Fruit fly (Drosophila melanogaster) whole organism, embryonic: ENCODE measurements around the gene CG11597.
A peak's percentile ranks its signal among the peaks of the same experiment; 100 is the strongest.

ENCODE experiments used
- C15 ChIP-seq: fragments of 200-800 bp; sonication (Bioruptor generic); IDR thresholded peaks from 3 replicates; pipeline ENCODE4 v1.3.6; 2022; ENCODE audit warnings: missing biosample characterization, missing genetic modification characterization
- CG10147 ChIP-seq: fragments of 200-800 bp; sonication (Bioruptor generic); optimal IDR thresholded peaks from 2 replicates; lab custom pipeline; 2019; ENCODE audit warnings: missing biosample characterization, mild to moderate bottlenecking, missing genetic modification characterization, moderate library complexity
- CG12391 ChIP-seq: fragments of 200-800 bp; sonication (Bioruptor generic); optimal IDR thresholded peaks from 3 replicates; lab custom pipeline; 2018; ENCODE audit warnings: missing biosample characterization, mild to moderate bottlenecking, missing genetic modification characterization, moderate library complexity
- CG13123 ChIP-seq: fragments of 200-800 bp; sonication (Bioruptor generic); optimal IDR thresholded peaks from 2 replicates; lab custom pipeline; 2016; ENCODE audit warnings: missing biosample characterization, missing genetic modification characterization
- CG18476 ChIP-seq: fragments of 200-800 bp; sonication (Bioruptor generic); optimal IDR thresholded peaks from 2 replicates; lab custom pipeline; 2016; ENCODE audit warnings: missing biosample characterization, mild to moderate bottlenecking, missing genetic modification characterization
- CG2678 ChIP-seq: fragments of 200-800 bp; sonication (Bioruptor generic); optimal IDR thresholded peaks from 3 replicates; lab custom pipeline; 2019; ENCODE audit warnings: missing biosample characterization, mild to moderate bottlenecking, missing genetic modification characterization, moderate library complexity
- CG2889 ChIP-seq: fragments of 200-800 bp; sonication (Bioruptor generic); IDR thresholded peaks from 3 replicates; pipeline ENCODE4 v1.3.6; 2022; ENCODE audit warnings: missing biosample characterization, missing genetic modification characterization
- CG3163 ChIP-seq: fragments of 200-800 bp; sonication (Bioruptor generic); optimal IDR thresholded peaks from 3 replicates; lab custom pipeline; 2016; ENCODE audit warnings: missing biosample characterization, missing genetic modification characterization
- CG34224 ChIP-seq: fragments of 200-800 bp; sonication (Bioruptor generic); IDR thresholded peaks from 3 replicates; pipeline ENCODE4 v1.3.6; 2022; ENCODE audit warnings: missing biosample characterization, missing genetic modification characterization; ENCODE audit not compliant: partially characterized antibody
- CG34376 ChIP-seq: fragments of 200-800 bp; sonication (Bioruptor generic); optimal IDR thresholded peaks from 2 replicates; lab custom pipeline; 2018; ENCODE audit warnings: missing biosample characterization, mild to moderate bottlenecking, missing genetic modification characterization
- CG5180 ChIP-seq: fragments of 200-800 bp; sonication (Bioruptor generic); optimal IDR thresholded peaks from 3 replicates; lab custom pipeline; 2017; ENCODE audit warnings: missing biosample characterization, missing genetic modification characterization, mild to moderate bottlenecking, moderate library complexity, missing genetic modification reagents
- CG6854 ChIP-seq: fragments of 200-800 bp; sonication (Bioruptor generic); optimal IDR thresholded peaks from 3 replicates; lab custom pipeline; 2017; ENCODE audit warnings: missing biosample characterization, mild to moderate bottlenecking, missing genetic modification characterization
- CG7556 ChIP-seq: fragments of 200-800 bp; sonication (Bioruptor generic); optimal IDR thresholded peaks from 2 replicates; lab custom pipeline; 2017; ENCODE audit warnings: missing biosample characterization, mild to moderate bottlenecking, missing genetic modification characterization
- CG7928 ChIP-seq: fragments of 200-800 bp; sonication (Bioruptor generic); optimal IDR thresholded peaks from 2 replicates; lab custom pipeline; 2017; ENCODE audit warnings: missing biosample characterization, mild to moderate bottlenecking, missing genetic modification characterization
- CG7987 ChIP-seq: fragments of 200-800 bp; sonication (Bioruptor generic); optimal IDR thresholded peaks from 2 replicates; lab custom pipeline; 2018; ENCODE audit warnings: missing biosample characterization, mild to moderate bottlenecking, missing genetic modification characterization, moderate library complexity
- CG8388 ChIP-seq: fragments of 200-800 bp; sonication (Bioruptor generic); optimal IDR thresholded peaks from 2 replicates; lab custom pipeline; 2019; ENCODE audit warnings: missing biosample characterization, mild to moderate bottlenecking, missing genetic modification characterization, moderate library complexity
- CG9215 ChIP-seq: fragments of 200-800 bp; sonication (Bioruptor generic); IDR thresholded peaks from 2 replicates; pipeline ENCODE4 v1.3.6; 2022; ENCODE audit warnings: missing biosample characterization, missing genetic modification characterization
- Chrac-16 ChIP-seq: fragments of 200-800 bp; sonication (Bioruptor generic); optimal IDR thresholded peaks from 3 replicates; lab custom pipeline; 2016; ENCODE audit warnings: missing biosample characterization, missing genetic modification characterization
- Dll ChIP-seq: fragments of 200-800 bp; sonication (Bioruptor generic); IDR thresholded peaks from 4 replicates; pipeline ENCODE4 v1.3.6; 2022; ENCODE audit warnings: missing biosample characterization, missing genetic modification characterization; ENCODE audit not compliant: partially characterized antibody
- HHEX ChIP-seq: fragments of 200-800 bp; sonication (Bioruptor generic); optimal IDR thresholded peaks from 3 replicates; lab custom pipeline; 2017; ENCODE audit warnings: missing biosample characterization, mild to moderate bottlenecking, missing genetic modification characterization, missing genetic modification reagents
- Mrtf ChIP-seq: fragments of 200-800 bp; sonication (Bioruptor generic); IDR thresholded peaks from 3 replicates; pipeline ENCODE4 v1.3.6; 2022; ENCODE audit warnings: missing biosample characterization, missing genetic modification characterization
- Nf-YA ChIP-seq: fragments of 200-800 bp; sonication (Bioruptor generic); IDR thresholded peaks from 2 replicates; pipeline ENCODE4 v1.3.6; 2022; ENCODE audit warnings: missing biosample characterization, missing genetic modification characterization
- Nf-YB ChIP-seq: fragments of 200-800 bp; sonication (Bioruptor generic); optimal IDR thresholded peaks from 3 replicates; lab custom pipeline; 2019; ENCODE audit warnings: missing biosample characterization, mild to moderate bottlenecking, missing genetic modification characterization, moderate library complexity
- Nf-YC ChIP-seq: fragments of 200-800 bp; optimal IDR thresholded peaks from 3 replicates; lab custom pipeline; 2019; ENCODE audit warnings: missing biosample characterization, mild to moderate bottlenecking, missing genetic modification characterization, moderate library complexity
- Rfx ChIP-seq: fragments of 200-800 bp; sonication (Bioruptor generic); IDR thresholded peaks from 2 replicates; pipeline ENCODE4 v1.3.6; 2022; ENCODE audit warnings: missing biosample characterization, missing genetic modification characterization
- Usf ChIP-seq: fragments of 200-800 bp; sonication (Bioruptor generic); optimal IDR thresholded peaks from 2 replicates; lab custom pipeline; 2017; ENCODE audit warnings: missing genotype, missing biosample characterization, missing genetic modification characterization
- Vsx1 ChIP-seq: fragments of 200-800 bp; sonication (Bioruptor generic); optimal IDR thresholded peaks from 2 replicates; lab custom pipeline; 2017; ENCODE audit warnings: missing biosample characterization, mild to moderate bottlenecking, missing genetic modification characterization, missing genetic modification reagents
- bigmax ChIP-seq: fragments of 200-800 bp; sonication (Bioruptor generic); optimal IDR thresholded peaks from 2 replicates; lab custom pipeline; 2018; ENCODE audit warnings: missing biosample characterization, mild to moderate bottlenecking, missing genetic modification characterization
- chn ChIP-seq: fragments of 200-800 bp; sonication (Bioruptor generic); optimal IDR thresholded peaks from 2 replicates; lab custom pipeline; 2016; ENCODE audit warnings: missing biosample characterization, missing genetic modification characterization
- crol ChIP-seq: fragments of 200-800 bp; sonication (Bioruptor generic); IDR thresholded peaks from 2 replicates; pipeline ENCODE4 v1.3.6; 2022; ENCODE audit warnings: missing biosample characterization, missing genetic modification characterization
- dati ChIP-seq: fragments of 200-800 bp; sonication (Bioruptor generic); IDR thresholded peaks from 2 replicates; pipeline ENCODE4 v1.3.6; 2022; ENCODE audit warnings: missing biosample characterization, missing genetic modification characterization
- dmrt11E ChIP-seq: fragments of 200-800 bp; sonication (Bioruptor generic); optimal IDR thresholded peaks from 3 replicates; lab custom pipeline; 2018; ENCODE audit warnings: missing biosample characterization, mild to moderate bottlenecking, missing genetic modification characterization, moderate library complexity
- dpn ChIP-seq, 2 experiments: fragments of 200-800 bp; sonication (Bioruptor generic); optimal IDR thresholded peaks; 3 replicates each; lab custom pipeline; 2016; ENCODE audit warnings: missing biosample characterization in 2 of 2, missing genetic modification characterization in 2 of 2
- eyg ChIP-seq: fragments of 200-800 bp; sonication (Bioruptor generic); optimal IDR thresholded peaks from 3 replicates; lab custom pipeline; 2016; ENCODE audit warnings: missing biosample characterization, missing genetic modification characterization
- fd102C ChIP-seq: fragments of 200-800 bp; sonication (Bioruptor generic); optimal IDR thresholded peaks from 2 replicates; lab custom pipeline; 2018; ENCODE audit warnings: missing biosample characterization, mild to moderate bottlenecking, missing genetic modification characterization, moderate library complexity
- fd64A ChIP-seq: fragments of 200-800 bp; sonication (Bioruptor generic); optimal IDR thresholded peaks from 3 replicates; lab custom pipeline; 2018; ENCODE audit warnings: missing biosample characterization, mild to moderate bottlenecking, missing genetic modification characterization
- gce ChIP-seq: fragments of 200-800 bp; sonication (Bioruptor generic); IDR thresholded peaks from 3 replicates; pipeline ENCODE4 v1.3.6; 2022; ENCODE audit warnings: missing biosample characterization, missing genetic modification characterization
- jing ChIP-seq: fragments of 200-800 bp; sonication (Bioruptor generic); optimal IDR thresholded peaks from 2 replicates; lab custom pipeline; 2018; ENCODE audit warnings: missing biosample characterization, mild to moderate bottlenecking, missing genetic modification characterization
- kni ChIP-seq: fragments of 200-800 bp; sonication (Bioruptor generic); optimal IDR thresholded peaks from 3 replicates; lab custom pipeline; 2017; ENCODE audit warnings: mild to moderate bottlenecking, missing biosample characterization, missing genetic modification reagents, missing genetic modification characterization
- nerfin-2 ChIP-seq: fragments of 200-800 bp; sonication (Bioruptor generic); IDR thresholded peaks from 2 replicates; pipeline ENCODE4 v1.3.6; 2022; ENCODE audit warnings: missing biosample characterization, missing genetic modification characterization; ENCODE audit not compliant: partially characterized antibody
- nom ChIP-seq: fragments of 200-800 bp; sonication (Bioruptor generic); optimal IDR thresholded peaks from 2 replicates; lab custom pipeline; 2017; ENCODE audit warnings: missing biosample characterization, missing genetic modification characterization, mild to moderate bottlenecking, moderate library complexity, missing genetic modification reagents
- p53 ChIP-seq: fragments of 200-800 bp; sonication (Bioruptor generic); optimal IDR thresholded peaks from 2 replicates; lab custom pipeline; 2016; ENCODE audit warnings: missing biosample characterization, missing genetic modification characterization
- phol ChIP-seq: fragments of 200-800 bp; sonication (Bioruptor generic); optimal IDR thresholded peaks from 3 replicates; lab custom pipeline; 2018; ENCODE audit warnings: missing biosample characterization, mild to moderate bottlenecking, missing genetic modification characterization, moderate library complexity
- pzg ChIP-seq: fragments of 200-800 bp; sonication (Bioruptor generic); optimal IDR thresholded peaks from 3 replicates; lab custom pipeline; 2018; ENCODE audit warnings: missing biosample characterization, mild to moderate bottlenecking, missing genetic modification characterization, moderate library complexity
- salm ChIP-seq: fragments of 200-800 bp; sonication (Bioruptor generic); optimal IDR thresholded peaks from 2 replicates; lab custom pipeline; 2018; ENCODE audit warnings: missing biosample characterization, mild to moderate bottlenecking, missing genetic modification characterization
- sc ChIP-seq, 3 experiments: fragments of >200 bp in 2 of 3; fragments of 200-800 bp in 1 of 3; sonication (Bioruptor generic) in 1 of 3; optimal IDR thresholded peaks; 2 replicates in 2 of 3; 3 replicates in 1 of 3; lab custom pipeline; 2017; ENCODE audit warnings: mild to moderate bottlenecking in 1 of 3, missing biosample characterization in 1 of 3, missing genetic modification characterization in 1 of 3, missing genetic modification reagents in 1 of 3
- sens ChIP-seq: fragments of 200-800 bp; sonication (Bioruptor generic); peaks from one replicate; lab custom pipeline; 2016; ENCODE audit warnings: missing biosample characterization, missing genetic modification characterization
- toy ChIP-seq: fragments of 200-800 bp; sonication (Bioruptor generic); IDR thresholded peaks from 2 replicates; pipeline ENCODE4 v1.3.6; 2022; ENCODE audit warnings: missing biosample characterization, missing genetic modification characterization
- unpg ChIP-seq: fragments of 200-800 bp; sonication (Bioruptor generic); optimal IDR thresholded peaks from 3 replicates; lab custom pipeline; 2018; ENCODE audit warnings: missing biosample characterization, mild to moderate bottlenecking, missing genetic modification characterization, moderate library complexity
- zfh2 ChIP-seq: fragments of 200-800 bp; sonication (Bioruptor generic); optimal IDR thresholded peaks from 2 replicates; lab custom pipeline; 2016; ENCODE audit warnings: missing biosample characterization, missing genetic modification characterization

CG11597 gene

DNA sequence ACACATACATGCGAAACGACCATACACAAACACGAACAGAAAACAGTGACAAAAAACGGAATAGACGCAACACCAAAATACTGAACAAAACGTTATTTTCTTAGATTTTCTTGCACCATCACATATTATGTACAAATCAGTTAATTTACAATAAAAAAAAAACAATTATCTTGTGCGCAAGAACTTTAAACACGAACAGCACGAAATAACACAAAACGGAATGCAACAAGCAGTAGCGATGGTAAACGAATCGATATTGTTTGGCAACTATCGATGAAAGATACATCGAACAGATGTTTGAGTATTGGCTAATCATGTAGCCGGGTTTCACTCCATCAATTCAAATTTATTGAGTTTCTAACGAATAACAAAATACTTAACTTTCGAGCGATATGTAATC is 32.3 kb downstream of the CG11597 start, which contains the start of gene Pi3K68D (continued):
- no peak for TF ChIP-seq C15 (GFP tag; lab: Robert Waterston, UW)
- TF ChIP-seq CG9215, result no peak
- TF ChIP-seq salm, result no peak
- no peak for TF ChIP-seq sc (optimal IDR thresholded peaks at IDR 0.05; lab: Kevin White, UChicago)
- TF ChIP-seq sc (GFP tag; optimal IDR thresholded peaks at IDR 0.05; lab: Kevin White, UChicago), result no peak
- TF ChIP-seq toy (GFP tag; lab: Robert Waterston, UW), result no peak
- peak; percentile 37 for TF ChIP-seq CG12391
- peak; percentile 89 for TF ChIP-seq Dll
- no peak for TF ChIP-seq Nf-YA (GFP tag; lab: Robert Waterston, UW)
- no peak for TF ChIP-seq fd64A (GFP tag; lab: Kevin White, UChicago)
- TF ChIP-seq CG3163 (GFP tag; lab: Kevin White, UChicago), result no peak
- TF ChIP-seq dmrt11E (tag; lab: Kevin White, UChicago), result no peak
- no peak for TF ChIP-seq CG2889 (GFP tag; lab: Robert Waterston, UW)
- TF ChIP-seq jing (GFP tag; lab: Kevin White, UChicago), result no peak
- peak; percentile 15 for TF ChIP-seq CG7987 (GFP tag; lab: Kevin White, UChicago)
- no peak for TF ChIP-seq kni (GFP tag; lab: Kevin White, UChicago)
- no peak for TF ChIP-seq unpg (GFP tag; lab: Kevin White, UChicago)
- no peak for TF ChIP-seq Chrac-16 (GFP tag; lab: Kevin White, UChicago)
- no peak for TF ChIP-seq Mrtf (GFP tag; lab: Robert Waterston, UW)
- TF ChIP-seq CG18476 (GFP tag; lab: Kevin White, UChicago), result no peak
- TF ChIP-seq zfh2 (GFP tag; lab: Kevin White, UChicago), result no peak
- TF ChIP-seq dpn (GFP tag; optimal IDR thresholded peaks at IDR 0.05; lab: Kevin White, UChicago), result peak; percentile 13 to 17
- no peak for TF ChIP-seq Usf (GFP tag; lab: Kevin White, UChicago)
- no peak for TF ChIP-seq Nf-YB
- TF ChIP-seq CG10147 (GFP tag; lab: Kevin White, UChicago), result peak; percentile 1
- peak; percentile 96 for TF ChIP-seq pzg
- no peak for TF ChIP-seq CG13123 (GFP tag; lab: Kevin White, UChicago)
- no peak for TF ChIP-seq CG6854
- no peak for TF ChIP-seq CG2678 (tag; lab: Kevin White, UChicago)
- TF ChIP-seq nerfin-2 (GFP tag; lab: Robert Waterston, UW), result peak; percentile 88
- peak; percentile 6 for TF ChIP-seq CG7928 (GFP tag; lab: Kevin White, UChicago)
- TF ChIP-seq sens, result peak; percentile 70
- TF ChIP-seq Vsx1 (GFP tag; lab: Kevin White, UChicago), result no peak
- no peak for TF ChIP-seq dati
- TF ChIP-seq Rfx (GFP tag; lab: Robert Waterston, UW), result no peak
- TF ChIP-seq CG34376 (GFP tag; lab: Kevin White, UChicago), result no peak
- TF ChIP-seq bigmax (GFP tag; lab: Kevin White, UChicago), result peak; percentile 19
- no peak for TF ChIP-seq Nf-YC
- peak; percentile 95 for TF ChIP-seq CG34224
- TF ChIP-seq eyg, result no peak
- TF ChIP-seq p53 (GFP tag; lab: Kevin White, UChicago), result peak; percentile 13
- TF ChIP-seq HHEX, result no peak
- no peak for TF ChIP-seq fd102C (GFP tag; lab: Kevin White, UChicago)
- no peak for TF ChIP-seq crol
- peak; percentile 7 for TF ChIP-seq CG8388 (GFP tag; lab: Kevin White, UChicago)
- TF ChIP-seq gce (GFP tag; lab: Robert Waterston, UW), result no peak
- no peak for TF ChIP-seq CG7556 (GFP tag; lab: Kevin White, UChicago)
- TF ChIP-seq phol (tag; lab: Kevin White, UChicago), result peak; percentile 47
- no peak for TF ChIP-seq CG5180 (GFP tag; lab: Kevin White, UChicago)
- TF ChIP-seq nom (GFP tag; lab: Kevin White, UChicago), result no peak
- no peak for TF ChIP-seq chn (GFP tag; lab: Kevin White, UChicago)
